Worm (Caenorhabditis elegans): ENCODE results near the gene F16G10.3.

F16G10.3 gene

DNA sequence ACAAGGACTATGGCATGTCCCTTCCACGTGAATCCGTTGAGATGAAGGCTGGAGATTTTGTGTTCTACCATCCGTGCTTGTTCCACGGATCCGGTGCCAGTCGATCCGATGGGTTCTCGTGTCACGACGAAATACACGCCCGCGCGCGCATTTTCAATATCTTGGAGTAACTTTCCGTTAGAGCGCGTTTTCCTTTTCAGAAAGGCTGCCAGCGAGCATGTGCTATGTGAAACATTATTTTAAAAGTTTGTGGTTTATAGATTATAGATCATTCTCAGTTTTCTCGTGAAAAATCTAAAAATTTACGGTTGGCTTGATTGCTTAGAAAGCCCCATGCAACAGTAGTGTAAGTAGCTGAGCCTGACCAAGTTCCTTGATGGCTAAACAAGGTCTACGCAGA is 46.6 kb downstream of the F16G10.3 start, which contains the start of gene fbxc-20:
Gene fbxc-20 (plus strand): TSS at position 301 of the 400 bp plus-strand sequence.
- TF ChIP-seq pqm-1 (tag; optimal IDR thresholded peaks at IDR 0.05) = no peak
- TF ChIP-seq ztf-11 (tag; optimal IDR thresholded peaks at IDR 0.05) = no peak
- TF ChIP-seq sup-37 (GFP tag; optimal IDR thresholded peaks at IDR 0.05) = no peak
- no peak for TF ChIP-seq blmp-1 (tag; optimal IDR thresholded peaks at IDR 0.05)
- no peak for TF ChIP-seq lin-14 (GFP tag; optimal IDR thresholded peaks at IDR 0.05)
- TF ChIP-seq zag-1 (tag; optimal IDR thresholded peaks at IDR 0.05) = no peak
- TF ChIP-seq mdl-1 (tag; optimal IDR thresholded peaks at IDR 0.05) = no peak
- TF ChIP-seq lir-3 (tag; optimal IDR thresholded peaks at IDR 0.05; ENCODE audit: poor library complexity) = no peak
- TF ChIP-seq fos-1 (tag; optimal IDR thresholded peaks at IDR 0.05) = no peak
- TF ChIP-seq isw-1 (GFP tag; IDR thresholded peaks at IDR 0.05) = no peak
- no peak for TF ChIP-seq lin-15B (tag; optimal IDR thresholded peaks at IDR 0.05)
- no peak for TF ChIP-seq C16A3.4 (tag; optimal IDR thresholded peaks at IDR 0.05)
- TF ChIP-seq tbx-2 (tag; optimal IDR thresholded peaks at IDR 0.05) = no peak
- no peak for TF ChIP-seq sptf-1 (tag; optimal IDR thresholded peaks at IDR 0.05)
- no peak for TF ChIP-seq unc-30 (tag; optimal IDR thresholded peaks at IDR 0.05)
- TF ChIP-seq grh-1 (GFP tag; IDR thresholded peaks at IDR 0.05) = no peak
- no peak for TF ChIP-seq nhr-237 (tag; optimal IDR thresholded peaks at IDR 0.05)
- no peak for TF ChIP-seq jun-1 (tag; optimal IDR thresholded peaks at IDR 0.05)
- TF ChIP-seq xbp-1 (tag; optimal IDR thresholded peaks at IDR 0.05) = no peak
- no peak for TF ChIP-seq ceh-63 (GFP tag; optimal IDR thresholded peaks at IDR 0.05)

DNA sequence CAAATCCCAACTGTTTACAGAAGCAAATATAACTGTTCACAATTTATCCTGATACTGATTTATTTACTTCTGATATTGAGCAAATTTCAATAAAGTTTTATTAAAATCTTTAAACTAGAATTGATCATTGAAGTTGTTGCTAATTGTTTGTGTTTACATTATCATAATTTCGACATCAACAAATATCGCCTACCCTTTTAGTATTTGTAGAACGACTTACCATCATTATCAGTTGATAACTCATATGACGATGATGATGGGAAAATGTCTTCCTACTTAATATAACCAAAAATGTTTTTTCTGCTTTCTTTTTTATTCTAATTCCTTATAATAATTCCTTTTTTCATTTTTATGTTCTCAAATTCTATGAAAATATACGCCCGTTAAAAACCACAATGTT is 48.5 kb downstream of the F16G10.3 start:
- TF ChIP-seq nhr-11 (tag; optimal IDR thresholded peaks at IDR 0.05) (no peak), hpl-2 (GFP tag; optimal IDR thresholded peaks at IDR 0.05) (peak; percentile 9), elt-2 (tag; optimal IDR thresholded peaks at IDR 0.05) (peak; percentile 42)

DNA sequence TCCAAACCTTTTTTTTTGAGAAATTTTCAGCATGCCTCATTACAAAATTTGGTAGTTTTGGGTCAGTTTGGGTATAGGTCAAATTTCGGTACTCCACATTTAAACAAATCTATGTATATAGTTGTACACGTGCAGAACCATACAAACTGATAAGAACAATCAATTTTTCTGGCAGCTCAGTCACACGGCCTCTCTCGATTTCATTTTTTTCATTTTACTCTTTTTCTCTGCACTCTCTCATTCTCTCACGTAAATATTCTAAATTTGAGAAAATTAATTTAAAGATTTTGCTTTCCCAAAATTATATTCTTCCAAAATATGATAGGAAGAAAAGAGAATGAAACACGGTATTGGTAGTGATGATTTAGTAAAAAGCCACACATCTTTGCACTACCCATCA is 49.0 kb downstream of the F16G10.3 start:
- TF ChIP-seq mef-2 (tag; optimal IDR thresholded peaks at IDR 0.05) (no peak), Y116A8C.19 (tag; optimal IDR thresholded peaks at IDR 0.05; ENCODE audit: borderline replicate concordance) (no peak), nhr-12 (tag; optimal IDR thresholded peaks at IDR 0.05) (no peak), elt-2 (tag; optimal IDR thresholded peaks at IDR 0.05) (peak; percentile 22), C04F5.9 (tag; optimal IDR thresholded peaks at IDR 0.05) (no peak), nhr-71 (tag; optimal IDR thresholded peaks at IDR 0.05) (no peak), F16B12.6 (tag; optimal IDR thresholded peaks at IDR 0.05) (no peak)

DNA sequence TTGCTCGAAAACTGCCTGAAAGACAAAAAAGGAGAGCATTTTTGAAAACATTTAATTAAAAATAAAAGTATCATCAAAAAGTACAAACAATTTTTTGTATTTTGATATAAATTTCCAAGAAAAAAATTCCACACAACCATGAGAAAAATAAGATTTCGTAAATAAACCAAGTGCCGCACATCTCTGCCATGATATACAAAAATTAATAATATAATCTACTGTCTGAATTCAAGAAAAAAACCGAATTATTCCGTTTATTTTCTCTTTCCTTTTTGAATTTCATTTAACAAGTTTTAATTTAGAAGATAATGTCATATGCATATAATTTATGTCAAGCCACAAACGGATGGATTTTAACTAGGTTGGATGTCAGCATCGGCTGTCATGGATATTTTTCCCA is 49.7 kb downstream of the F16G10.3 start, which contains the start of gene F42G2.2:
Gene F42G2.2 (plus strand): TSS at position 301 of the 400 bp plus-strand sequence.
- TF ChIP-seq fos-1 (tag; optimal IDR thresholded peaks at IDR 0.05) = no peak
- no peak for TF ChIP-seq mep-1 (tag; optimal IDR thresholded peaks at IDR 0.05)
- TF ChIP-seq elt-2 (tag; optimal IDR thresholded peaks at IDR 0.05) = no peak
- no peak for TF ChIP-seq zip-4 (GFP tag; optimal IDR thresholded peaks at IDR 0.05)
- TF ChIP-seq unc-130 (tag; optimal IDR thresholded peaks at IDR 0.05) = no peak
- TF ChIP-seq unc-86 (tag; optimal IDR thresholded peaks at IDR 0.05) = no peak
- TF ChIP-seq sptf-1 (tag; optimal IDR thresholded peaks at IDR 0.05) = no peak
- TF ChIP-seq C34B4.2 (tag; optimal IDR thresholded peaks at IDR 0.05) = no peak
- no peak for TF ChIP-seq ztf-4 (tag; optimal IDR thresholded peaks at IDR 0.05)
- no peak for TF ChIP-seq egl-27 (tag; optimal IDR thresholded peaks at IDR 0.05)
- no peak for TF ChIP-seq tbx-2 (tag; optimal IDR thresholded peaks at IDR 0.05)
- TF ChIP-seq fkh-4 (tag; optimal IDR thresholded peaks at IDR 0.05; ENCODE audit: borderline replicate concordance) = no peak

DNA sequence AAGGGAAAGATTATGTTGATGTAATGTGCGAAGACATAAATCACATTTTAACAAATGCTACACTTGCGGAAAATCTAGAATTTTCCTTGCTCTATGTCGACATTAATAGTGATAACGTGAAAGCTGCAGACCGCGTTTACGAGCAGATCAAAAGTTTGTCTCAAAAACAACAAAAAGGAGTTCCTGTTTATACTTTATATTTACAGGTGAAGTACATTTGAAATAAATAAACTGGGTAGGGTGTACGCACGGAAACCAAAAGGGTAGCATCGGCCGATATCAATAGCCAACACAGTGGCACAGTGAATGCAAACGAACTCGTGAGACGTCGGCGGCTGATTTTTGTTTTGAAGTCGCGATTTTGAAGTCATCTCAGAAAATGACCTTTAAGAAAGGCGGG is 50.2 kb downstream of the F16G10.3 start:
- TF ChIP-seq efl-1 (optimal IDR thresholded peaks at IDR 0.05) (no peak), efl-1 (GFP tag; optimal IDR thresholded peaks at IDR 0.05 in 1 of 2) (peak in 1 of 2 experiments; percentile 38), lin-14 (GFP tag; optimal IDR thresholded peaks at IDR 0.05) (no peak)

All from whole organism, L1 larva.